Worm (Caenorhabditis elegans) whole organism, L1 larva: ENCODE data around the gene rod-1.

Source experiments
- C16A3.4 ChIP-seq: fragments of 150-350 bp; optimal IDR thresholded peaks from 2 replicates; lab custom pipeline; 2014; ENCODE audit warnings: missing biosample characterization, missing genetic modification characterization
- C34B4.2 ChIP-seq: sonication (generic microtip); optimal IDR thresholded peaks from 2 replicates; lab custom pipeline; 2017; ENCODE audit warnings: mild to moderate bottlenecking, missing genetic modification characterization, missing compliant biosample characterization
- F16B12.6 ChIP-seq: fragments of 150-350 bp; optimal IDR thresholded peaks from 2 replicates; lab custom pipeline; 2014; ENCODE audit warnings: missing biosample characterization, missing genetic modification characterization
- Y116A8C.19 ChIP-seq: sonication (generic microtip); optimal IDR thresholded peaks from 2 replicates; lab custom pipeline; 2016; ENCODE audit warnings: missing compliant biosample characterization, missing genetic modification characterization, borderline replicate concordance
- aly-2 ChIP-seq: fragments of 150-350 bp; optimal IDR thresholded peaks from 2 replicates; lab custom pipeline; 2014; ENCODE audit warnings: missing biosample characterization, missing genetic modification characterization
- blmp-1 ChIP-seq: fragments of 150-350 bp; optimal IDR thresholded peaks from 2 replicates; lab custom pipeline; 2014; ENCODE audit warnings: missing biosample characterization, missing genetic modification characterization
- ceh-82 ChIP-seq, 3 experiments: fragments of 150-350 bp in 1 of 3; sonication (generic microtip) in 2 of 3; optimal IDR thresholded peaks; 2 replicates each; lab custom pipeline; 2014 to 2017; ENCODE audit warnings: missing biosample characterization in 3 of 3, missing genetic modification characterization in 3 of 3
- ceh-88 ChIP-seq: fragments of 200-800 bp; sonication (Bioruptor generic); IDR thresholded peaks from 2 replicates; pipeline ENCODE4 v1.3.6; 2022; ENCODE audit warnings: missing genetic modification characterization, missing compliant biosample characterization
- ces-1 ChIP-seq: fragments of 150-350 bp; optimal IDR thresholded peaks from 2 replicates; lab custom pipeline; 2014; ENCODE audit warnings: missing biosample characterization, missing genetic modification reagents, missing genetic modification characterization
- dpl-1 ChIP-seq, 3 experiments: fragments of 150-350 bp in 2 of 3; sonication (generic microtip) in 1 of 3; optimal IDR thresholded peaks; 2 replicates each; lab custom pipeline; 2014 to 2017; ENCODE audit warnings: missing biosample characterization in 3 of 3, missing genetic modification characterization in 3 of 3, missing genetic modification reagents in 3 of 3
- dsc-1 ChIP-seq: sonication (generic microtip); optimal IDR thresholded peaks from 2 replicates; lab custom pipeline; 2016; ENCODE audit warnings: mild to moderate bottlenecking, missing genetic modification characterization, missing compliant biosample characterization
- efl-1 ChIP-seq, 4 experiments: fragments of 150-350 bp; optimal IDR thresholded peaks in 3 of 4; peaks in 1 of 4; 1 replicate in 1 of 4; 2 replicates in 3 of 4; lab custom pipeline; 2014; ENCODE audit warnings: missing biosample characterization in 2 of 4, missing genetic modification characterization in 2 of 4, missing genetic modification reagents in 2 of 4
- efl-3 ChIP-seq: fragments of 200-800 bp; sonication (Bioruptor generic); optimal IDR thresholded peaks from 2 replicates; lab custom pipeline; 2018; ENCODE audit warnings: mild to moderate bottlenecking, missing genetic modification characterization, missing compliant biosample characterization
- egl-13 ChIP-seq: sonication (generic microtip); optimal IDR thresholded peaks from 2 replicates; lab custom pipeline; 2016; ENCODE audit warnings: missing genotype, missing genetic modification reagents, missing genetic modification characterization, missing compliant biosample characterization
- egl-27 ChIP-seq, 2 experiments: fragments of 150-350 bp in 1 of 2; sonication (generic microtip); optimal IDR thresholded peaks; 3 replicates each; lab custom pipeline; 2017 to 2018; ENCODE audit warnings: missing biosample characterization in 2 of 2, missing genetic modification characterization in 2 of 2, missing genetic modification reagents in 2 of 2
- elt-3 ChIP-seq, 6 experiments: fragments of 150-350 bp in 1 of 6; sonication (generic microtip); optimal IDR thresholded peaks; 2 replicates each; lab custom pipeline; 2017 to 2018; ENCODE audit warnings: missing biosample characterization in 6 of 6, missing genetic modification characterization in 6 of 6, inconsistent platforms in 1 of 6
- fkh-4 ChIP-seq: sonication (generic microtip); optimal IDR thresholded peaks from 2 replicates; lab custom pipeline; 2016; ENCODE audit warnings: missing compliant biosample characterization, missing genetic modification characterization, borderline replicate concordance
- fkh-8 ChIP-seq: sonication (generic microtip); optimal IDR thresholded peaks from 2 replicates; lab custom pipeline; 2016; ENCODE audit warnings: mild to moderate bottlenecking, missing genetic modification characterization, missing compliant biosample characterization
- hlh-17 ChIP-seq: fragments of 200-800 bp; sonication (Bioruptor generic); optimal IDR thresholded peaks from 2 replicates; lab custom pipeline; 2018; ENCODE audit warnings: missing genetic modification characterization, mild to moderate bottlenecking, missing compliant biosample characterization, moderate library complexity, borderline replicate concordance
- hlh-4 ChIP-seq: sonication (generic microtip); optimal IDR thresholded peaks from 2 replicates; lab custom pipeline; 2016; ENCODE audit warnings: mild to moderate bottlenecking, missing genetic modification characterization, missing compliant biosample characterization
- hpl-2 ChIP-seq: fragments of 150-350 bp; optimal IDR thresholded peaks from 2 replicates; lab custom pipeline; 2014; ENCODE audit warnings: missing biosample characterization, missing genetic modification reagents, missing genetic modification characterization
- jun-1 ChIP-seq: fragments of 150-350 bp; optimal IDR thresholded peaks from 2 replicates; lab custom pipeline; 2014; ENCODE audit warnings: missing biosample characterization, missing genetic modification reagents, missing genetic modification characterization
- lin-13 ChIP-seq: fragments of 150-350 bp; optimal IDR thresholded peaks from 2 replicates; lab custom pipeline; 2014; ENCODE audit warnings: missing biosample characterization, missing genetic modification reagents, missing genetic modification characterization
- lin-14 ChIP-seq: fragments of 200-800 bp; sonication (Bioruptor generic); optimal IDR thresholded peaks from 2 replicates; lab custom pipeline; 2018; ENCODE audit warnings: mild to moderate bottlenecking, missing genetic modification characterization, moderate library complexity, missing compliant biosample characterization
- lin-35 ChIP-seq, 2 experiments: fragments of 150-350 bp; optimal IDR thresholded peaks; 2 replicates each; lab custom pipeline; 2014; ENCODE audit warnings: missing biosample characterization in 2 of 2, missing genetic modification characterization in 2 of 2, missing genetic modification reagents in 2 of 2
- lsy-2 ChIP-seq, 2 experiments: fragments of 150-350 bp; optimal IDR thresholded peaks; 2 replicates each; lab custom pipeline; 2014; ENCODE audit warnings: missing biosample characterization in 2 of 2, missing genetic modification characterization in 2 of 2
- mep-1 ChIP-seq: fragments of 150-350 bp; optimal IDR thresholded peaks from 2 replicates; lab custom pipeline; 2014; ENCODE audit warnings: missing biosample characterization, missing genetic modification characterization
- nhr-11 ChIP-seq: fragments of 150-350 bp; optimal IDR thresholded peaks from 2 replicates; lab custom pipeline; 2014; ENCODE audit warnings: missing biosample characterization, missing genetic modification characterization
- nhr-19 ChIP-seq: fragments of 200-800 bp; sonication (Bioruptor generic); conservative IDR thresholded peaks from 2 replicates; pipeline ENCODE4 v1.3.6; 2022; ENCODE audit warnings: missing genetic modification characterization, missing compliant biosample characterization
- nhr-20 ChIP-seq: sonication (generic microtip); optimal IDR thresholded peaks from 2 replicates; lab custom pipeline; 2016; ENCODE audit warnings: mild to moderate bottlenecking, missing genetic modification characterization, missing compliant biosample characterization
- nhr-47 ChIP-seq: sonication (generic microtip); optimal IDR thresholded peaks from 2 replicates; lab custom pipeline; 2016; ENCODE audit warnings: mild to moderate bottlenecking, missing genetic modification characterization, moderate library complexity, missing compliant biosample characterization
- nhr-71 ChIP-seq: sonication (generic microtip); optimal IDR thresholded peaks from 2 replicates; lab custom pipeline; 2016; ENCODE audit warnings: mild to moderate bottlenecking, missing genetic modification characterization, moderate library complexity, missing compliant biosample characterization
- nhr-76 ChIP-seq: sonication (generic microtip); optimal IDR thresholded peaks from 2 replicates; lab custom pipeline; 2017; ENCODE audit warnings: missing biosample characterization, missing genetic modification characterization
- nhr-77 ChIP-seq: fragments of 150-350 bp; optimal IDR thresholded peaks from 2 replicates; lab custom pipeline; 2014; ENCODE audit warnings: missing biosample characterization, missing genetic modification characterization
- nhr-84 ChIP-seq: sonication (generic microtip); optimal IDR thresholded peaks from 2 replicates; lab custom pipeline; 2017; ENCODE audit warnings: missing biosample characterization, missing genetic modification characterization
- nhr-85 ChIP-seq: sonication (generic microtip); peaks from one replicate; lab custom pipeline; 2016; ENCODE audit warnings: missing genetic modification characterization, inconsistent platforms, missing compliant biosample characterization
- rnt-1 ChIP-seq: sonication (generic microtip); optimal IDR thresholded peaks from 2 replicates; lab custom pipeline; 2016; ENCODE audit warnings: mild to moderate bottlenecking, missing genetic modification characterization, moderate library complexity, missing compliant biosample characterization
- skn-1 ChIP-seq: fragments of 150-350 bp; optimal IDR thresholded peaks from 2 replicates; lab custom pipeline; 2014; ENCODE audit warnings: missing biosample characterization, missing genetic modification characterization
- snu-23 ChIP-seq: sonication (generic microtip); optimal IDR thresholded peaks from 2 replicates; lab custom pipeline; 2016; ENCODE audit warnings: missing genetic modification characterization, missing compliant biosample characterization
- sox-4 ChIP-seq: sonication (generic microtip); optimal IDR thresholded peaks from 2 replicates; lab custom pipeline; 2016; ENCODE audit warnings: missing genetic modification characterization, missing compliant biosample characterization
- sup-37 ChIP-seq: fragments of 200-800 bp; sonication (Bioruptor generic); optimal IDR thresholded peaks from 2 replicates; lab custom pipeline; 2018; ENCODE audit warnings: mild to moderate bottlenecking, missing genetic modification characterization, missing compliant biosample characterization
- swsn-7 ChIP-seq: sonication (generic microtip); optimal IDR thresholded peaks from 2 replicates; lab custom pipeline; 2016; ENCODE audit warnings: missing genetic modification characterization, missing compliant biosample characterization
- unc-130 ChIP-seq: fragments of 150-350 bp; optimal IDR thresholded peaks from 2 replicates; lab custom pipeline; 2017; ENCODE audit warnings: missing biosample characterization, missing genetic modification characterization, inconsistent platforms
- unc-86 ChIP-seq: sonication (generic microtip); optimal IDR thresholded peaks from 2 replicates; lab custom pipeline; 2016; ENCODE audit warnings: missing genetic modification characterization, missing compliant biosample characterization
- vab-15 ChIP-seq: sonication (generic microtip); optimal IDR thresholded peaks from 2 replicates; lab custom pipeline; 2017; ENCODE audit warnings: missing genotype, mild to moderate bottlenecking, missing genetic modification characterization, missing compliant biosample characterization
- xbp-1 ChIP-seq: sonication (generic microtip); optimal IDR thresholded peaks from 2 replicates; lab custom pipeline; 2016; ENCODE audit warnings: missing genetic modification characterization, missing compliant biosample characterization
- ztf-11 ChIP-seq, 2 experiments: sonication (generic microtip); optimal IDR thresholded peaks; 2 replicates each; lab custom pipeline; 2016 to 2017; ENCODE audit warnings: missing genetic modification characterization in 2 of 2, missing biosample characterization in 1 of 2, missing compliant biosample characterization in 1 of 2

rod-1 gene

ce11 chrIV:7510829-7511228, 32.6 kb downstream of the rod-1 start:
- TF ChIP-seq egl-13 (tag; lab: Kevin White, UChicago) (no peak), aly-2 (no peak), efl-1 (optimal IDR thresholded peaks at IDR 0.05; lab: Kevin White, UChicago) (peak in 1 of 2 experiments; percentile 10), efl-1 (GFP tag; optimal IDR thresholded peaks at IDR 0.05 in 1 of 2; lab: Kevin White, UChicago) (peak in 1 of 2 experiments; percentile 40), nhr-84 (tag; lab: Kevin White, UChicago) (no peak), hlh-4 (tag; lab: Kevin White, UChicago) (no peak), hlh-17 (GFP tag; lab: Kevin White, UChicago) (no peak), mep-1 (no peak), nhr-76 (no peak), ceh-82 (tag; optimal IDR thresholded peaks at IDR 0.05; lab: Kevin White, UChicago) (no peak), hpl-2 (GFP tag; lab: Kevin White, UChicago) (no peak), skn-1 (tag; lab: Kevin White, UChicago) (no peak), blmp-1 (tag; lab: Kevin White, UChicago) (no peak), lin-14 (no peak), unc-86 (tag; lab: Kevin White, UChicago) (no peak), nhr-19 (GFP tag; lab: Robert Waterston, UW) (no peak), sox-4 (tag; lab: Kevin White, UChicago) (no peak), ztf-11 (tag; optimal IDR thresholded peaks at IDR 0.05; lab: Kevin White, UChicago) (no peak), ceh-88 (GFP tag; lab: Robert Waterston, UW) (no peak), dpl-1 (GFP tag; optimal IDR thresholded peaks at IDR 0.05; lab: Kevin White, UChicago) (peak in 2 of 3 experiments; percentile 29 to 37), elt-3 (tag; optimal IDR thresholded peaks at IDR 0.05; lab: Kevin White, UChicago) (no peak), dsc-1 (no peak), lin-35 (GFP tag; optimal IDR thresholded peaks at IDR 0.05; lab: Kevin White, UChicago) (peak in 1 of 2 experiments; percentile 7), nhr-20 (tag; lab: Kevin White, UChicago) (no peak), lin-13 (no peak)
- TF ChIP-seq, all 84 proteins: peak for 3

- TF ChIP-seq swsn-7 (tag; lab: Kevin White, UChicago) (peak; percentile 42), blmp-1 (tag; lab: Kevin White, UChicago) (peak; percentile 53), ces-1 (no peak), lsy-2 (tag; optimal IDR thresholded peaks at IDR 0.05; lab: Kevin White, UChicago) (peak; percentile 53 to 68), efl-1 (optimal IDR thresholded peaks at IDR 0.05; lab: Kevin White, UChicago) (peak; percentile 29 to 63), efl-1 (GFP tag; optimal IDR thresholded peaks at IDR 0.05 in 1 of 2; lab: Kevin White, UChicago) (peak; percentile 44 to 55), F16B12.6 (peak; percentile 4), vab-15 (tag; lab: Kevin White, UChicago) (no peak), C16A3.4 (tag; lab: Kevin White, UChicago) (peak; percentile 60), nhr-85 (tag; lab: Kevin White, UChicago) (peak; percentile 68), sup-37 (GFP tag; lab: Kevin White, UChicago) (no peak), rnt-1 (tag; lab: Kevin White, UChicago) (peak; percentile 7), skn-1 (tag; lab: Kevin White, UChicago) (no peak), mep-1 (peak; percentile 57), nhr-19 (GFP tag; lab: Robert Waterston, UW) (peak; percentile 13; the same call in 1 of the 2 replicates), fkh-4 (no peak), nhr-47 (tag; lab: Kevin White, UChicago) (peak; percentile 39), lin-35 (GFP tag; optimal IDR thresholded peaks at IDR 0.05; lab: Kevin White, UChicago) (peak; percentile 42 to 65), nhr-11 (tag; lab: Kevin White, UChicago) (no peak), nhr-76 (no peak), elt-3 (tag; optimal IDR thresholded peaks at IDR 0.05; lab: Kevin White, UChicago) (peak in 2 of 6 experiments; percentile 3 to 52), hlh-4 (tag; lab: Kevin White, UChicago) (no peak), nhr-77 (tag; lab: Kevin White, UChicago) (peak; percentile 16), xbp-1 (tag; lab: Kevin White, UChicago) (peak; percentile 42), nhr-20 (tag; lab: Kevin White, UChicago) (peak; percentile 52), egl-27 (tag; optimal IDR thresholded peaks at IDR 0.05; lab: Kevin White, UChicago) (no peak), Y116A8C.19 (tag; lab: Kevin White, UChicago) (no peak), C34B4.2 (tag; lab: Kevin White, UChicago) (no peak), fkh-8 (tag; lab: Kevin White, UChicago) (no peak), nhr-71 (peak; percentile 70), dsc-1 (peak; percentile 20), efl-3 (GFP tag; lab: Kevin White, UChicago) (no peak), snu-23 (GFP tag; lab: Kevin White, UChicago) (peak; percentile 56), jun-1 (tag; lab: Kevin White, UChicago) (no peak), unc-130 (no peak), ceh-82 (tag; optimal IDR thresholded peaks at IDR 0.05; lab: Kevin White, UChicago) (peak in 2 of 3 experiments; percentile 15 to 27)
These were observed 34.5 kb downstream of the rod-1 start, which contains the start of the genes plc-4 and R05G6.4 for ce11 chrIV:7512617-7513233. TSS of gene plc-4 (minus strand) at chrIV:7512667. TSS of gene R05G6.4 (plus strand) at chrIV:7513233.
